Fruit fly (Drosophila melanogaster) whole organism, adult: ENCODE measurements around the gene CG32687.

Experiments used
- CG11617 ChIP-seq: fragments of 200-800 bp; sonication (Bioruptor generic); optimal IDR thresholded peaks from 2 replicates; lab custom pipeline; 2017; ENCODE audit warnings: mild to moderate bottlenecking, missing biosample characterization, missing genetic modification reagents, missing genetic modification characterization
- CG12768 ChIP-seq: fragments of 200-800 bp; sonication (Bioruptor generic); optimal IDR thresholded peaks from 2 replicates; lab custom pipeline; 2017; ENCODE audit warnings: missing biosample characterization, missing genetic modification characterization, mild to moderate bottlenecking, moderate library complexity, missing genetic modification reagents
- CG14711 ChIP-seq: fragments of 200-800 bp; sonication (Bioruptor generic); optimal IDR thresholded peaks from 2 replicates; lab custom pipeline; 2018; ENCODE audit warnings: missing biosample characterization, mild to moderate bottlenecking, missing genetic modification characterization, moderate library complexity
- CG1620 ChIP-seq: fragments of 200-800 bp; sonication (Bioruptor generic); optimal IDR thresholded peaks from 2 replicates; lab custom pipeline; 2016; ENCODE audit warnings: missing biosample characterization, missing genetic modification characterization
- CG33017 ChIP-seq: fragments of 200-800 bp; sonication (Bioruptor generic); optimal IDR thresholded peaks from 2 replicates; lab custom pipeline; 2018; ENCODE audit warnings: missing biosample characterization, mild to moderate bottlenecking, missing genetic modification characterization, moderate library complexity
- CG5204 ChIP-seq: fragments of 200-800 bp; sonication (Bioruptor generic); optimal IDR thresholded peaks from 2 replicates; lab custom pipeline; 2016; ENCODE audit warnings: missing biosample characterization, missing genetic modification characterization
- CG7045 ChIP-seq: fragments of 200-800 bp; sonication (Bioruptor generic); optimal IDR thresholded peaks from 2 replicates; lab custom pipeline; 2017; ENCODE audit warnings: missing biosample characterization, mild to moderate bottlenecking, missing genetic modification characterization
- CG7101 ChIP-seq: fragments of 200-800 bp; sonication (Bioruptor generic); optimal IDR thresholded peaks from 2 replicates; lab custom pipeline; 2018; ENCODE audit warnings: missing biosample characterization, mild to moderate bottlenecking, missing genetic modification characterization, moderate library complexity
- Clk ChIP-seq: fragments of 200-800 bp; sonication (Bioruptor generic); optimal IDR thresholded peaks from 2 replicates; lab custom pipeline; 2017; ENCODE audit warnings: missing biosample characterization, missing genetic modification characterization
- Crg-1 ChIP-seq: fragments of 200-800 bp; sonication (Bioruptor generic); optimal IDR thresholded peaks from 2 replicates; lab custom pipeline; 2016; ENCODE audit warnings: missing biosample characterization, missing genetic modification characterization
- Hr96 ChIP-seq: fragments of 200-800 bp; sonication (Bioruptor generic); optimal IDR thresholded peaks from 2 replicates; lab custom pipeline; 2016; ENCODE audit warnings: missing biosample characterization, missing genetic modification characterization
- Mnt ChIP-seq: fragments of 200-800 bp; sonication (Bioruptor generic); optimal IDR thresholded peaks from 2 replicates; lab custom pipeline; 2016; ENCODE audit warnings: missing biosample characterization, mild to moderate bottlenecking, missing genetic modification characterization
- bab1 ChIP-seq: fragments of 200-800 bp; sonication (Bioruptor generic); optimal IDR thresholded peaks from 3 replicates; lab custom pipeline; 2019; ENCODE audit warnings: missing biosample characterization, mild to moderate bottlenecking, missing genetic modification characterization, moderate library complexity
- cic ChIP-seq: fragments of 200-800 bp; sonication (Bioruptor generic); optimal IDR thresholded peaks from 2 replicates; lab custom pipeline; 2017; ENCODE audit warnings: missing biosample characterization, mild to moderate bottlenecking, missing genetic modification characterization, moderate library complexity
- cnc ChIP-seq, 2 experiments: fragments of >200 bp; optimal IDR thresholded peaks; 2 replicates each; lab custom pipeline; 2017
- kay ChIP-seq: fragments of 200-800 bp; sonication (Bioruptor generic); peaks from one replicate; lab custom pipeline; 2016; ENCODE audit warnings: missing biosample characterization, missing genetic modification characterization, borderline replicate concordance
- ovo ChIP-seq: fragments of 200-800 bp; sonication (Bioruptor generic); optimal IDR thresholded peaks from 2 replicates; lab custom pipeline; 2016; ENCODE audit warnings: missing biosample characterization, missing genetic modification characterization
- pad ChIP-seq: fragments of 200-800 bp; sonication (Bioruptor generic); optimal IDR thresholded peaks from 3 replicates; lab custom pipeline; 2017; ENCODE audit warnings: missing biosample characterization, missing genetic modification characterization, mild to moderate bottlenecking, moderate library complexity, missing genetic modification reagents
- tj ChIP-seq: fragments of 200-800 bp; sonication (Bioruptor generic); optimal IDR thresholded peaks from 3 replicates; lab custom pipeline; 2017; ENCODE audit warnings: missing biosample characterization, mild to moderate bottlenecking, missing genetic modification characterization, moderate library complexity
- toe ChIP-seq: fragments of 200-800 bp; sonication (Bioruptor generic); optimal IDR thresholded peaks from 2 replicates; lab custom pipeline; 2016; ENCODE audit warnings: missing biosample characterization, missing genetic modification characterization

The CG32687 gene

dm6 chrX:10473510-10474212 is 13.3 kb downstream of the CG32687 start, which contains the start of gene CG2889:
Gene CG2889 (plus strand): TSS chrX:10473938.
- TF ChIP-seq CG11617 (GFP tag; lab: Kevin White, UChicago) (peak; percentile 23), CG12768 (GFP tag; lab: Kevin White, UChicago) (no peak), kay (GFP tag; lab: Kevin White, UChicago) (no peak), Mnt (GFP tag; lab: Kevin White, UChicago) (peak; percentile 56), cnc (optimal IDR thresholded peaks at IDR 0.05; lab: Kevin White, UChicago) (no peak), ovo (peak; percentile 2), tj (GFP tag; lab: Kevin White, UChicago) (peak; percentile 12), CG7045 (GFP tag; lab: Kevin White, UChicago) (no peak), Clk (GFP tag; lab: Kevin White, UChicago) (no peak), Crg-1 (peak; percentile 24), cic (GFP tag; lab: Kevin White, UChicago) (no peak), CG14711 (peak; percentile 39), CG33017 (tag; lab: Kevin White, UChicago) (no peak), Hr96 (GFP tag; lab: Kevin White, UChicago) (no peak), CG7101 (tag; lab: Kevin White, UChicago) (peak; percentile 47), bab1 (GFP tag; lab: Kevin White, UChicago) (peak; percentile 56), pad (GFP tag; lab: Kevin White, UChicago) (no peak), CG5204 (no peak), CG1620 (GFP tag; lab: Kevin White, UChicago) (peak; percentile 65), toe (GFP tag; lab: Kevin White, UChicago) (no peak)

dm6 chrX:10472614-10473248 is 14.3 kb downstream of the CG32687 start:
- TF ChIP-seq Crg-1 (no peak), Hr96 (GFP tag; lab: Kevin White, UChicago) (peak; percentile 33), CG7045 (GFP tag; lab: Kevin White, UChicago) (no peak), Mnt (GFP tag; lab: Kevin White, UChicago) (peak; percentile 76), CG1620 (GFP tag; lab: Kevin White, UChicago) (peak; percentile 34), CG14711 (no peak), CG33017 (tag; lab: Kevin White, UChicago) (no peak), tj (GFP tag; lab: Kevin White, UChicago) (peak; percentile 45), cic (GFP tag; lab: Kevin White, UChicago) (peak; percentile 34), CG12768 (GFP tag; lab: Kevin White, UChicago) (no peak), toe (GFP tag; lab: Kevin White, UChicago) (no peak), pad (GFP tag; lab: Kevin White, UChicago) (peak; percentile 84), kay (GFP tag; lab: Kevin White, UChicago) (no peak), CG5204 (no peak), ovo (no peak), CG7101 (tag; lab: Kevin White, UChicago) (no peak), cnc (optimal IDR thresholded peaks at IDR 0.05; lab: Kevin White, UChicago) (no peak), bab1 (GFP tag; lab: Kevin White, UChicago) (no peak), Clk (GFP tag; lab: Kevin White, UChicago) (no peak), CG11617 (GFP tag; lab: Kevin White, UChicago) (peak; percentile 6)

dm6 chrX:10464531-10464930 is 22.5 kb downstream of the CG32687 start:
- TF ChIP-seq Crg-1 (no peak), Hr96 (GFP tag; lab: Kevin White, UChicago) (no peak), CG14711 (no peak), Clk (GFP tag; lab: Kevin White, UChicago) (no peak), cnc (optimal IDR thresholded peaks at IDR 0.05; lab: Kevin White, UChicago) (no peak), pad (GFP tag; lab: Kevin White, UChicago) (no peak), CG1620 (GFP tag; lab: Kevin White, UChicago) (no peak), toe (GFP tag; lab: Kevin White, UChicago) (no peak), CG33017 (tag; lab: Kevin White, UChicago) (no peak), bab1 (GFP tag; lab: Kevin White, UChicago) (no peak), CG12768 (GFP tag; lab: Kevin White, UChicago) (no peak), ovo (no peak), CG11617 (GFP tag; lab: Kevin White, UChicago) (no peak)

- TF ChIP-seq Mnt (GFP tag; lab: Kevin White, UChicago): peak; percentile 15
- peak; percentile 0 for TF ChIP-seq cic (GFP tag; lab: Kevin White, UChicago)
- peak; percentile 60 for TF ChIP-seq bab1 (GFP tag; lab: Kevin White, UChicago)
- peak; percentile 38 for TF ChIP-seq CG7045 (GFP tag; lab: Kevin White, UChicago)
- TF ChIP-seq CG5204: no peak
- no peak for TF ChIP-seq Hr96 (GFP tag; lab: Kevin White, UChicago)
- TF ChIP-seq cnc (optimal IDR thresholded peaks at IDR 0.05; lab: Kevin White, UChicago): no peak
- no peak for TF ChIP-seq CG7101 (tag; lab: Kevin White, UChicago)
- TF ChIP-seq Crg-1: peak; percentile 13
- TF ChIP-seq ovo: no peak
- TF ChIP-seq CG1620 (GFP tag; lab: Kevin White, UChicago): no peak
- TF ChIP-seq pad (GFP tag; lab: Kevin White, UChicago): peak; percentile 23
Observed at dm6 chrX:10463056-10463710, 23.8 kb downstream of the CG32687 start.

- TF ChIP-seq CG14711: no peak
Observed at dm6 chrX:10461938-10462337, 25.1 kb downstream of the CG32687 start.
